Fruit fly (Drosophila melanogaster) whole organism, embryonic: ENCODE measurements around the gene BuGZ.
A peak's percentile ranks its signal among the peaks of the same experiment; 100 is the strongest.

Experiments used
- Aef1 ChIP-seq: fragments of 200-800 bp; sonication (Bioruptor generic); IDR thresholded peaks from 3 replicates; pipeline ENCODE4 v1.3.6; 2022; ENCODE audit warnings: missing biosample characterization, missing genetic modification characterization
- CG10209 ChIP-seq: fragments of 200-800 bp; sonication (Bioruptor generic); optimal IDR thresholded peaks from 3 replicates; lab custom pipeline; 2017; ENCODE audit warnings: missing biosample characterization, mild to moderate bottlenecking, missing genetic modification characterization, missing genetic modification reagents
- CG11093 ChIP-seq: fragments of 200-800 bp; sonication (Bioruptor generic); IDR thresholded peaks from 3 replicates; pipeline ENCODE4 v1.3.6; 2022; ENCODE audit warnings: missing biosample characterization, missing genetic modification characterization
- CG12769 ChIP-seq: fragments of 200-800 bp; sonication (Bioruptor generic); optimal IDR thresholded peaks from 2 replicates; lab custom pipeline; 2019; ENCODE audit warnings: missing biosample characterization, mild to moderate bottlenecking, missing genetic modification characterization, moderate library complexity
- CG14965 ChIP-seq: fragments of 200-800 bp; sonication (Bioruptor generic); optimal IDR thresholded peaks from 2 replicates; lab custom pipeline; 2016; ENCODE audit warnings: missing biosample characterization, missing genetic modification characterization, borderline replicate concordance
- CG2875 ChIP-seq: fragments of 200-800 bp; sonication (Bioruptor generic); optimal IDR thresholded peaks from 2 replicates; lab custom pipeline; 2017; ENCODE audit warnings: missing biosample characterization, mild to moderate bottlenecking, missing genetic modification characterization, missing genetic modification reagents
- CG33557 ChIP-seq: fragments of 200-800 bp; sonication (Bioruptor generic); optimal IDR thresholded peaks from 2 replicates; lab custom pipeline; 2019; ENCODE audit warnings: missing biosample characterization, mild to moderate bottlenecking, missing genetic modification characterization, moderate library complexity
- CG4282 ChIP-seq: fragments of 200-800 bp; sonication (Bioruptor generic); optimal IDR thresholded peaks from 2 replicates; lab custom pipeline; 2016; ENCODE audit warnings: missing biosample characterization, missing genetic modification characterization
- CG6813 ChIP-seq: fragments of 200-800 bp; sonication (Bioruptor generic); optimal IDR thresholded peaks from 2 replicates; lab custom pipeline; 2017; ENCODE audit warnings: missing biosample characterization, missing genetic modification characterization, mild to moderate bottlenecking, moderate library complexity, missing genetic modification reagents
- CG7357 ChIP-seq: fragments of 200-800 bp; sonication (Bioruptor generic); IDR thresholded peaks from 3 replicates; pipeline ENCODE4 v1.3.6; 2022; ENCODE audit warnings: missing biosample characterization, missing genetic modification characterization
- CG7372 ChIP-seq: fragments of 200-800 bp; sonication (Bioruptor generic); IDR thresholded peaks from 2 replicates; pipeline ENCODE4 v1.3.6; 2022; ENCODE audit warnings: missing biosample characterization, missing genetic modification characterization
- CG7556 ChIP-seq: fragments of 200-800 bp; sonication (Bioruptor generic); optimal IDR thresholded peaks from 2 replicates; lab custom pipeline; 2017; ENCODE audit warnings: missing biosample characterization, mild to moderate bottlenecking, missing genetic modification characterization
- CG7786 ChIP-seq: fragments of 200-800 bp; sonication (Bioruptor generic); optimal IDR thresholded peaks from 2 replicates; lab custom pipeline; 2016; ENCODE audit warnings: missing biosample characterization, missing genetic modification characterization
- CG8765 ChIP-seq: fragments of 200-800 bp; sonication (Bioruptor generic); IDR thresholded peaks from 2 replicates; pipeline ENCODE4 v1.3.6; 2022; ENCODE audit warnings: missing biosample characterization, missing genetic modification characterization
- CG8944 ChIP-seq: fragments of 200-800 bp; sonication (Bioruptor generic); optimal IDR thresholded peaks from 3 replicates; lab custom pipeline; 2016; ENCODE audit warnings: missing biosample characterization, missing genetic modification characterization
- CG9609 ChIP-seq: fragments of 200-800 bp; sonication (Bioruptor generic); optimal IDR thresholded peaks from 3 replicates; lab custom pipeline; 2016; ENCODE audit warnings: missing biosample characterization, missing genetic modification characterization
- CrebB ChIP-seq: fragments of 200-800 bp; sonication (Bioruptor generic); optimal IDR thresholded peaks from 3 replicates; lab custom pipeline; 2018; ENCODE audit warnings: missing biosample characterization, mild to moderate bottlenecking, missing genetic modification characterization
- Dip3 ChIP-seq: fragments of 200-800 bp; sonication (Bioruptor generic); optimal IDR thresholded peaks from 3 replicates; lab custom pipeline; 2016; ENCODE audit warnings: missing biosample characterization, missing genetic modification characterization
- Dp ChIP-seq: fragments of 200-800 bp; sonication (Bioruptor generic); optimal IDR thresholded peaks from 2 replicates; lab custom pipeline; 2018; ENCODE audit warnings: missing biosample characterization, mild to moderate bottlenecking, missing genetic modification characterization, moderate library complexity
- Dref ChIP-seq: fragments of 200-800 bp; sonication (Bioruptor generic); IDR thresholded peaks from 2 replicates; pipeline ENCODE4 v1.3.6; 2022; ENCODE audit warnings: missing biosample characterization, missing genetic modification characterization
- HLH3B ChIP-seq: fragments of 200-800 bp; sonication (Bioruptor generic); IDR thresholded peaks from 2 replicates; pipeline ENCODE4 v1.3.6; 2022; ENCODE audit warnings: missing biosample characterization, missing genetic modification characterization
- Hey ChIP-seq: fragments of 200-800 bp; sonication (Bioruptor generic); optimal IDR thresholded peaks from 3 replicates; lab custom pipeline; 2018; ENCODE audit warnings: missing biosample characterization, mild to moderate bottlenecking, missing genetic modification characterization
- Hr39 ChIP-seq: fragments of >200 bp; optimal IDR thresholded peaks from 2 replicates; lab custom pipeline; 2017
- MTF-1 ChIP-seq: fragments of 200-800 bp; sonication (Bioruptor generic); optimal IDR thresholded peaks from 2 replicates; lab custom pipeline; 2018; ENCODE audit warnings: missing biosample characterization, mild to moderate bottlenecking, missing genetic modification characterization, borderline replicate concordance
- Mes4 ChIP-seq: fragments of 200-800 bp; sonication (Bioruptor generic); optimal IDR thresholded peaks from 2 replicates; lab custom pipeline; 2016; ENCODE audit warnings: missing biosample characterization, missing genetic modification characterization
- NK7.1 ChIP-seq: fragments of 200-800 bp; sonication (Bioruptor generic); optimal IDR thresholded peaks from 3 replicates; lab custom pipeline; 2016; ENCODE audit warnings: missing biosample characterization, missing genetic modification characterization
- Neu2 ChIP-seq: fragments of 200-800 bp; sonication (Bioruptor generic); optimal IDR thresholded peaks from 3 replicates; lab custom pipeline; 2016; ENCODE audit warnings: missing biosample characterization, missing genetic modification characterization, borderline replicate concordance
- PHDP ChIP-seq: fragments of 200-800 bp; sonication (Bioruptor generic); optimal IDR thresholded peaks from 3 replicates; lab custom pipeline; 2018; ENCODE audit warnings: missing biosample characterization, mild to moderate bottlenecking, missing genetic modification characterization, moderate library complexity
- Rfx ChIP-seq: fragments of 200-800 bp; sonication (Bioruptor generic); IDR thresholded peaks from 2 replicates; pipeline ENCODE4 v1.3.6; 2022; ENCODE audit warnings: missing biosample characterization, missing genetic modification characterization
- Rx ChIP-seq: fragments of 200-800 bp; sonication (Bioruptor generic); IDR thresholded peaks from 2 replicates; pipeline ENCODE4 v1.3.6; 2022; ENCODE audit warnings: missing biosample characterization, missing genetic modification characterization
- Sox100B ChIP-seq: fragments of 200-800 bp; sonication (Bioruptor generic); optimal IDR thresholded peaks from 3 replicates; lab custom pipeline; 2018; ENCODE audit warnings: missing biosample characterization, mild to moderate bottlenecking, missing genetic modification characterization
- Spps ChIP-seq: fragments of 200-800 bp; sonication (Bioruptor generic); optimal IDR thresholded peaks from 2 replicates; lab custom pipeline; 2018; ENCODE audit warnings: missing biosample characterization, mild to moderate bottlenecking, missing genetic modification characterization
- TFAM ChIP-seq: fragments of 200-800 bp; sonication (Bioruptor generic); optimal IDR thresholded peaks from 2 replicates; lab custom pipeline; 2017; ENCODE audit warnings: missing biosample characterization, missing genetic modification characterization, inconsistent platforms
- ab ChIP-seq: fragments of 200-800 bp; sonication (Bioruptor generic); optimal IDR thresholded peaks from 2 replicates; lab custom pipeline; 2016; ENCODE audit warnings: missing biosample characterization, missing genetic modification characterization
- bcd ChIP-seq: fragments of 200-800 bp; sonication (Bioruptor generic); optimal IDR thresholded peaks from 2 replicates; lab custom pipeline; 2017; ENCODE audit warnings: missing biosample characterization, mild to moderate bottlenecking, missing genetic modification characterization
- bigmax ChIP-seq: fragments of 200-800 bp; sonication (Bioruptor generic); optimal IDR thresholded peaks from 2 replicates; lab custom pipeline; 2018; ENCODE audit warnings: missing biosample characterization, mild to moderate bottlenecking, missing genetic modification characterization
- cg ChIP-seq: fragments of 200-800 bp; sonication (Bioruptor generic); optimal IDR thresholded peaks from 3 replicates; lab custom pipeline; 2019; ENCODE audit warnings: missing biosample characterization, mild to moderate bottlenecking, missing genetic modification characterization, moderate library complexity
- crp ChIP-seq, 2 experiments: fragments of 200-800 bp; sonication (Bioruptor generic); optimal IDR thresholded peaks; 2 replicates in 1 of 2; 3 replicates in 1 of 2; lab custom pipeline; 2017; ENCODE audit warnings: missing biosample characterization in 2 of 2, missing genetic modification characterization in 2 of 2, mild to moderate bottlenecking in 1 of 2, moderate library complexity in 1 of 2
- dmrt11E ChIP-seq: fragments of 200-800 bp; sonication (Bioruptor generic); optimal IDR thresholded peaks from 3 replicates; lab custom pipeline; 2018; ENCODE audit warnings: missing biosample characterization, mild to moderate bottlenecking, missing genetic modification characterization, moderate library complexity
- dmrt99B ChIP-seq: fragments of 200-800 bp; sonication (Bioruptor generic); optimal IDR thresholded peaks from 2 replicates; lab custom pipeline; 2018; ENCODE audit warnings: missing biosample characterization, mild to moderate bottlenecking, missing genetic modification characterization, moderate library complexity
- emc ChIP-seq: fragments of 200-800 bp; sonication (Bioruptor generic); optimal IDR thresholded peaks from 2 replicates; lab custom pipeline; 2016; ENCODE audit warnings: missing biosample characterization, missing genetic modification characterization
- ems ChIP-seq: fragments of 200-800 bp; sonication (Bioruptor generic); optimal IDR thresholded peaks from 3 replicates; lab custom pipeline; 2016; ENCODE audit warnings: missing biosample characterization, missing genetic modification characterization
- fd3F ChIP-seq: fragments of 200-800 bp; sonication (Bioruptor generic); optimal IDR thresholded peaks from 2 replicates; lab custom pipeline; 2018; ENCODE audit warnings: missing biosample characterization, mild to moderate bottlenecking, missing genetic modification characterization, moderate library complexity
- gce ChIP-seq: fragments of 200-800 bp; sonication (Bioruptor generic); IDR thresholded peaks from 3 replicates; pipeline ENCODE4 v1.3.6; 2022; ENCODE audit warnings: missing biosample characterization, missing genetic modification characterization
- h ChIP-seq: fragments of >200 bp; optimal IDR thresholded peaks from 2 replicates; lab custom pipeline; 2017
- luna ChIP-seq: fragments of 200-800 bp; sonication (Bioruptor generic); optimal IDR thresholded peaks from 2 replicates; lab custom pipeline; 2016; ENCODE audit warnings: missing biosample characterization, missing genetic modification characterization
- slbo ChIP-seq: fragments of 200-800 bp; sonication (Bioruptor generic); IDR thresholded peaks from 2 replicates; pipeline ENCODE4 v1.3.6; 2022; ENCODE audit warnings: missing biosample characterization, missing genetic modification characterization
- tgo ChIP-seq: fragments of 200-800 bp; sonication (Bioruptor generic); IDR thresholded peaks from 3 replicates; pipeline ENCODE4 v1.3.6; 2022; ENCODE audit warnings: missing biosample characterization, missing genetic modification characterization
- unpg ChIP-seq: fragments of 200-800 bp; sonication (Bioruptor generic); optimal IDR thresholded peaks from 3 replicates; lab custom pipeline; 2018; ENCODE audit warnings: missing biosample characterization, mild to moderate bottlenecking, missing genetic modification characterization, moderate library complexity

Gene BuGZ

DNA sequence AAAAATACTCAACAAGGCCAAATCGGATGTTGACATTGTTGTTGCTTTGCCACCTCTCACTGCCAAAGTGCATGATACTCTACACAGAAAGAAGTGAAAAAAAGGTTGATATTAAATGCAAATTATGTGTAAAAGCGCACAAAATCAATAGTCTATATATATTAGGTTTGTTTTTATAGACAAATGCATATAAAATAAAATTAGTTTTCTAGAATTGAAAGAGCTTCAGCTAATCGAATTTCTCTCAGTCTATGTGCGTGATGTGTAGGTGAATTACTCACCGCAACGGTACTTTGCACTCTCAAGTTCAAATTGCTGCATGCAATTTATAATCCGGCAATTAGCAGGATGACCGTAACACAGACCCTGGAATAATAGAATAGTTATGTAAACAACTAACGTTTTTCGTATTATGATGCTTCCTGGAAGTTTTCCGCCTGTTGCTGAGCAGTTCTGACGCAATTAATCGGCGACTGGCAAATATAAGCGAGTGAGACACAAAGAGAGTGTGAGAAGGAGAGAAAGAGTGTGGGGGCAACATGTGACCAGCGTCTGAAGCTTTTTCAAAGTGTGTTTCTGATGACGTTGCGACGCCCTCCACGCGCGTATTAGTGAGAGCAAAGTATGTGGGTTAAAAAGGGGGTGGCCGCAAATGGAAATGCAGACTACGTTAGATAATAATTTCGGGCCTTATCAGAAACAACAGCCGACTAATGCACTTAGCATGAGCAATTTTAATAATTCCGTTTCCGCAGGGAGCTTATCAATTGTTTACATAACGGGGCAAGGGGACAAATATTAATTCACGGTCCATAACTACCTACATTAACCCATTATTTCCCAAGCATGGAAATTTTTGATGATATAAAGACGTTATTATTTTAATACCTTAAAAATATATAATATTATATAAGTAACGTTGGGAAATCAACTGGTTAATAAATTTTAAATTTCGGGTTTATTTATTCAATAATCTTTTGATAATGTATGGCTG is 22.2 kb upstream of the BuGZ start (continued):
- TF ChIP-seq bcd (GFP tag; lab: Kevin White, UChicago) (peak; percentile 90), Hey (tag; lab: Kevin White, UChicago) (no peak), ems (peak; percentile 78), TFAM (GFP tag; lab: Kevin White, UChicago) (peak; percentile 64), CG33557 (GFP tag; lab: Kevin White, UChicago) (no peak), crp (GFP tag; optimal IDR thresholded peaks at IDR 0.05; lab: Kevin White, UChicago) (peak in 1 of 2 experiments; percentile 47), CG7357 (GFP tag; lab: Robert Waterston, UW) (peak; percentile 81; the same call in 2 of the 3 replicates), fd3F (peak; percentile 88), Spps (tag; lab: Kevin White, UChicago) (peak; percentile 91), CG4282 (GFP tag; lab: Kevin White, UChicago) (peak; percentile 17), dmrt11E (peak; percentile 48), Hr39 (lab: Kevin White, UChicago) (no peak), luna (GFP tag; lab: Kevin White, UChicago) (no peak), CG10209 (GFP tag; lab: Kevin White, UChicago) (peak; percentile 84), gce (peak; percentile 92), Neu2 (no peak), Dip3 (GFP tag; lab: Kevin White, UChicago) (peak; percentile 88), CG8765 (peak; percentile 91), CG7372 (peak; percentile 85), Rfx (peak; percentile 94), Rx (GFP tag; lab: Robert Waterston, UW) (peak; percentile 91), tgo (peak; percentile 96), CG7556 (peak; percentile 91), h (no peak), CG11093 (GFP tag; lab: Robert Waterston, UW) (peak; percentile 93), CG9609 (GFP tag; lab: Kevin White, UChicago) (peak; percentile 34), Mes4 (GFP tag; lab: Kevin White, UChicago) (peak; percentile 53), CG2875 (peak; percentile 87), CG6813 (peak; percentile 83), slbo (GFP tag; lab: Robert Waterston, UW) (peak; percentile 95), CG7786 (GFP tag; lab: Kevin White, UChicago) (peak; percentile 51), CG14965 (GFP tag; lab: Kevin White, UChicago) (no peak), dmrt99B (peak; percentile 96), CG8944 (GFP tag; lab: Kevin White, UChicago) (peak; percentile 52), HLH3B (GFP tag; lab: Robert Waterston, UW) (peak; percentile 95), emc (no peak), Aef1 (GFP tag; lab: Robert Waterston, UW) (peak; percentile 89), Dref (GFP tag; lab: Robert Waterston, UW) (no peak), NK7.1 (GFP tag; lab: Kevin White, UChicago) (peak; percentile 55), Sox100B (peak; percentile 91), unpg (peak; percentile 88), Dp (GFP tag; lab: Kevin White, UChicago) (no peak), PHDP (tag; lab: Kevin White, UChicago) (peak; percentile 82), CG12769 (tag; lab: Kevin White, UChicago) (peak; percentile 67), cg (GFP tag; lab: Kevin White, UChicago) (peak; percentile 57), bigmax (GFP tag; lab: Kevin White, UChicago) (no peak), CrebB (tag; lab: Kevin White, UChicago) (peak; percentile 57), ab (GFP tag; lab: Kevin White, UChicago) (no peak), MTF-1 (peak; percentile 80)
